Fruit fly (Drosophila melanogaster) S2 (cell line): ENCODE results near the gene Cdc7.

Experiments used
- CG8478 ChIP-seq: fragments of >200 bp; optimal IDR thresholded peaks from 2 replicates; lab custom pipeline; 2018
- CTCF ChIP-seq, 2 experiments: fragments of >200 bp; optimal IDR thresholded peaks; 2 replicates each; lab custom pipeline; 2018

Gene Cdc7

DNA sequence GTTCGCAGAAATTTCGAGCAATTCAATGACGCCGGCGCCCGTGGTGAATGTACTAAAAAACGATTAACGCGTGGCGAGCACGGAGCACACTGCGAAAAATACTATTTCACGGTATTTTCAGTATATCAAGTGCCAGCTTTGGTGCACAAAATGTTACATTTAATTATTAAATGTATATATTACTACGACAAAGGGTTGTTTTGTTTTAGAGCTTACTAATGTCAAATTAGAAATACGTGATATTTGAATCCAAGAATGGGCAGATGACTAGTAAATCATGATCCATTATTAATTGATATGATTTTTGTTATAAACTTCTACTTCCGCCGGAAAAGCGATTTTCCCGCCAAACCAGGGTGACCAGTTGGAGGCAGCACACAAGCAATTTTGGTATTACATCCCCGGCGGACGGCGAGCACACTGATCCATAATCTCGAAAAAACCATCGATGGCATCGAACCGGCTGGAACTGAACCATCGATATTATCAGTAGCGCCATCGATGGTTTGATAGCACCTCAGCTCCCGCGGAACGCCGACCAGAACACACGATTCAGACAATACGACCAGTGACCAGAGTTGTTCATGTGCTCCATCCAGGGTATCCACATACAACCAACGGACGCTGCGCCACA lies at the start of gene Cdc7, which contains the start of gene CG3226:
Gene Cdc7 (plus strand): TSS at position 344 of the 634 bp plus-strand sequence.
Gene CG3226 (minus strand): TSS at position 51 of the 634 bp plus-strand sequence.
- TF ChIP-seq CTCF (optimal IDR thresholded peaks at IDR 0.05; lab: Kevin White, UChicago) (peak in 1 of 2 experiments; percentile 39), CG8478 (no peak)

DNA sequence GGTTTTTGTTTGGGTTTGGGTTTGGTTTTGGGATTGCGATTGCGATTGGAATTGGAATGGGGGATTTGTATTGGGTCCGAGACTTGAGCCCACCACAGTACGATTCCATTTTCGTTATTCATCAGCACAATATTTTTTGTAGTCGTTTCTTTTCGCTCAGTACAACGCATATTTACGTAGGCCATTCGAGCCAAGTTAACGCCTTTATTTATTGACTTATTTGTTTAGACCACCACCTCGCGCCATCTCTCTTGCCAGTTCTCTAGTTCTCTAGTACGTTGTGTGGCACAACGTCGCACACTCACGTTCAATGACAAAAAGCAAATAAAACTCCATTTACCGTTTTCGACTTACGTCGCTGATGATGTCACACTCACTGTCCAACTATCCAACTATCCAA lies 49.6 kb upstream of the Cdc7 start:
- TF ChIP-seq CG8478: no peak
- no peak for TF ChIP-seq CTCF (optimal IDR thresholded peaks at IDR 0.05; lab: Kevin White, UChicago)

DNA sequence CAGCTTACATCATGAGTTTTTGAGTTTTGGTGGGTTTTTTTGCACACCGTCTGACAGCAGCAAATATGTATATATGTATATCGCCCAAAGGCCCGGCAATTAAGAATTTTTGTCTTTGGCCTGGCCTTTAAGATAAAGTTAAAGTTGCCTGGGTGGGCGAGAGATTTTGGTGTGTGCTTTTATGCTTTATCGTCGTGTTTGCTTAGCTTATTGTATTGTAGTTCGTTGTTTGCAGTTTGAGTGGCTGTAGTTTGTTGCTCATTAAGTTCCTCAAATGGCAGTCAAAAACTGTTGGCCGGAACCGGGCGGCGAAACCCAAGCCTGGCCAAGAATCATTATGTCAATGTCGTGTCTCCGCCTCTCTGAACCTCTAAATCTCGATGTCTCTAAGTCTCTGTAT lies 42.5 kb upstream of the Cdc7 start:
- TF ChIP-seq CG8478 (no peak), CTCF (optimal IDR thresholded peaks at IDR 0.05; lab: Kevin White, UChicago) (no peak)

DNA sequence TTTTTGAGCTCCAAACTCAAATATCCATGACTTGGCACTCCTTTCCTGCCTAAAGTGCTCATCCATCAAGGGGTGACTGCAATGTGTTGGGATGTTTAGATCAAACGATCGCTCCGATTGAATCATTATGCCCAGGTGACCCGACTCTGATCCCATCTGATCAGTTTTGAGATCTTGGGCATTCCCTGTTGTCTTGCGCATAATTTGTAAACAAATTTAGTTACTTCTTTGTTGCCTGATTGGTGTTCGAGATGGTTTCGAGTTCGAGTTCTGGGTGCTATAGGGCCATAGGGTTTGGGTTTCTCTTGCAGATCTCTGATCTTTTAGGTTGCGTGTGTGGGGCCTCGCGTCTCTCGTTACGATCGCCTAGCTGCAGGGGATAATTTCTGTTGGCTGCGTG lies 41.8 kb upstream of the Cdc7 start:
- no peak for TF ChIP-seq CG8478
- TF ChIP-seq CTCF (optimal IDR thresholded peaks at IDR 0.05; lab: Kevin White, UChicago): no peak

DNA sequence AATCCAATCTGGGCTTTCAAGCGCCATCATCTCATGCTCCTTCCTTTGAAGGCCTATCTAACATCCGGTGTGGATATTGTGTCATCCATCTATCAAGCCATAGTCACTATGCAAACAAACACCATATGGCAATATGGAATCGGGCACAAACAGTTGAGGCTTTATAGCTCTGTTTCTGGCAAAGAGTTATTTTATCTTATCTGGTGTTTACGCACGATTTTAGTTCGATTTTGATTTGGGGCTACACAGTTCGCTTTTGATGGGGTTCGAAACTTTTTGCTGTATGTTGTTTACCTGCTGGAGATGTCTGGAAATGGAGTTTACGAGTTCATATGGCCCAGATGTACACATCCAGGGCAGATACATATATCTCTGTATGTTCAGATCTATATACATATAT lies 40.8 kb upstream of the Cdc7 start:
- no peak for TF ChIP-seq CTCF (optimal IDR thresholded peaks at IDR 0.05; lab: Kevin White, UChicago)
- TF ChIP-seq CG8478: no peak

DNA sequence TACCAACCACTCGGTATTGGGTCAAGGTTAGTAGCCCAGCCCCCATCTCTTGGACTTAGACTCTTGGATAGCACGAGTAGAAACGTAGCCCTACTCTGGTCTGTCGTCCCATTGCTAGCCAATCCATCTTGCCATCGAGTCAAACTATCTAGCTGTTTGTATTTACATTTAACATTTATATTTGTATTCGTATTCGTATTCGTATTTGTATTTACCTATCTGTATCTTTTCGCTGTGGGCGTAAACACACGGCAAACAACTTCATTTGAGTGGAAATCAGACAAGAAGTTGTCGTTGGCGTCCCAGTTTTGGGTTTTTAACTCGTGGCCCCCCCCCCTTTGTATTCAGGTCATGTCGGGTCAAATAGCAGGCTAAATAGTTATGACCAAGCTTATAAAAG lies 40.1 kb upstream of the Cdc7 start:
- TF ChIP-seq CTCF (optimal IDR thresholded peaks at IDR 0.05; lab: Kevin White, UChicago) (no peak), CG8478 (no peak)

DNA sequence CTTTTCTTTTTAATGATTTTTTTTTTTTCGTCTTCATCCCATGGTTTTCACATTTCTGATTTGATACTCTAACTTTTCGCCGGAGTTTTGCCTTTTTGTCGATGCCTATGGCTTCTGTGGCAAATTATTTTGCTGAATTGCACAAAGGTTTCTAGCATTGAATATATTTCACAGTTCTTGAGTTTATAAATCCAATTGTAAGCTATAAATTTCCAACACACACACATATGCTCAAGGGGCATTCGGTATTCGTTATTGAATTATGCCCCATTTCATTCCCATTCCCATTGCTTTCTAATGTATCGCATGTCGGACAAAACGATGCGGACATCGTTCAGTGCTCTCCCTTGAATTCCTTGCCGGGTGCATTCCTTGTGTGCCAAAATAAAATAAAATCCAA lies 38.9 kb upstream of the Cdc7 start:
- TF ChIP-seq CG8478 (no peak), CTCF (optimal IDR thresholded peaks at IDR 0.05; lab: Kevin White, UChicago) (no peak)

DNA sequence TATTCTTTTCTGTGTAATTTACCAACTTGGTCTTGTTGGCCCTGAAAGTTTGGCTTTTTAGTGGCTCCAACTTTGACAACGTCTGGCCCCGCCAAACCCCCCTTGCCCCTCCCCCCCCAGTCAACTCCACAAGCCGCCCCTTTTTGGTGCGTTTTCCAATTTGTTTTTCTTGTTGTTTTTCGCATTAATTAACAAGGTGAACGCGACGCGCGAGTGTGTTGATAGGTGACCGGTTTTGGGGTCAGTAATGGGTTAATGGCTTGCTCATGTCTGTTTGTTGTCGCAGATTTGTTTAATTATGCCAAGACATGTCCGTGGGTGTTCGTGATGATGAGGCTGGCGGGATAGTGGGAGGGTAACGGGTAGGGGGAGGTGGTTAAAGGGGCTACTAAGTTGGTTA lies 37.6 kb upstream of the Cdc7 start:
- TF ChIP-seq CTCF (optimal IDR thresholded peaks at IDR 0.05; lab: Kevin White, UChicago): no peak
- TF ChIP-seq CG8478: no peak

DNA sequence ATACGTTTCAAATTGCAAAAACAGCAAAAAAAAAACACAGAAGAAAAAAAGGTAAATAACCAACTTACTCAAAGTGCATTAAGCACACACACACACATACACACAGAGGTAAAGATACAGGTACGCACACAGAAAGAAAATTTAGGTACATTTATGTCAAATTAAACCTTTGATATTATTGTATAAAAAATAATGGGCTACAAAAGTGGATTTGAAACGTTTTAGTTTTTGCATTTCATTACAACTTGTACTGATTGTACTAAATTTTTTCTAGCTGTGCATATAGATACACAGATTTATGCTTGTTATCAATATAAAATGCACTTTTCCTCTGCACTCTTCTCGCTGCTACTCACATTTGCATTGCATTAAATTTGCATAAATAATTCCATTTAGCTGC lies 37.0 kb upstream of the Cdc7 start:
- no peak for TF ChIP-seq CTCF (optimal IDR thresholded peaks at IDR 0.05; lab: Kevin White, UChicago)
- no peak for TF ChIP-seq CG8478

DNA sequence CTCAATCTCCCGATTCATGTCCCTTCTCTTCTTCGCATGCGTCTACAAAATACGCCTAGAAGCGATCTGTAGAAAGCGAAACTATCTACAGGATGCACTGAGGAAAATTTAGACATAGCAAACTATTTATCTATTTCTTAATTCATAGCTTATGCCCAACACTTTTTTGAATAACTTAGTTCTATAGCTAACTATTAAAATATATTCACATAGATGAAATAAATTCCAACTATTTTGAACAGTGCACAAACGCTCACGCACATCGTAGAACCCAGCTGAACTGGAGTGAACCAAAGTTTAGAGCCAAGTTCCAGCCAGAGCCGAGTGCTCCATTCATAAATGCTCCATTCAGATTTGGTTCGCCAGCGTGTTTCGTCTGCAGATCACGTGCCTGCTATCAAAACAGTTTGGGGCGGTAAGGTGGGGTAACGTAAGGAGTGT lies 32.8 kb upstream of the Cdc7 start:
- TF ChIP-seq CG8478 (no peak), CTCF (optimal IDR thresholded peaks at IDR 0.05; lab: Kevin White, UChicago) (no peak)

DNA sequence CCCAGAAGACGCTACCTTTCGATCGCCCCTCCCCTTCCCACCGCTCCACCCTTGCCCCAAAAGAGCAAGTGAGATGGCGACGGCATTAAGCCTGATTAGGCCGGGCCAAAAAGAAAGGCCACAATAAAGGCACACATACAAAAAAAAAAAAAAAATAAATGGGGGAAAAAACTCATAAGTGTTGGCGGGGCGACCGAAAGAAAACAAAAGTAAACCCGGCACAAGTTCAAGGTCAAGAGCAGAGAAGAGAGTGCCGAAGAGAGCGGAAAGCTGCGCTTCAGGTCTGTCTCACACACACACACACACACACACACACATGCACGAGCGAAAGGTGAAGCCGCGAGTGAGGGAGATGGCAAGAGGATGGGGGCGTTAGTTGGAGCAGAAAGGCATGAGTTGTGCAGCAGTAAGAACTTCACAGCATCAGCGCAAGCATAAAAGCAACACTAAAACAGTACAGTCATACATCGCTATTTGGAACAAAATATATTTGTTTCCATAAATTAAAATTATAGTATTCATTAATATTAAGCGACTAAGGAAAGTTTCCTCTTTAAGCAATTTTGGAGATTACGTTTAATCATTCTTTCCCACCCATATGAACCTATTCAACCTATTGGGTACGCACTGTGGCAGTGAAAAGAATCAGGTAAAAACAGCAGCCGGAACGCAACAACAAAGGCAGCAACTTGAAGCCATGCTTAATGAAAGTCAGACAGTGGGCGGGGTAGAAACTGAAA lies 30.2 kb upstream of the Cdc7 start:
- no peak for TF ChIP-seq CG8478
- TF ChIP-seq CTCF (optimal IDR thresholded peaks at IDR 0.05; lab: Kevin White, UChicago): no peak

DNA sequence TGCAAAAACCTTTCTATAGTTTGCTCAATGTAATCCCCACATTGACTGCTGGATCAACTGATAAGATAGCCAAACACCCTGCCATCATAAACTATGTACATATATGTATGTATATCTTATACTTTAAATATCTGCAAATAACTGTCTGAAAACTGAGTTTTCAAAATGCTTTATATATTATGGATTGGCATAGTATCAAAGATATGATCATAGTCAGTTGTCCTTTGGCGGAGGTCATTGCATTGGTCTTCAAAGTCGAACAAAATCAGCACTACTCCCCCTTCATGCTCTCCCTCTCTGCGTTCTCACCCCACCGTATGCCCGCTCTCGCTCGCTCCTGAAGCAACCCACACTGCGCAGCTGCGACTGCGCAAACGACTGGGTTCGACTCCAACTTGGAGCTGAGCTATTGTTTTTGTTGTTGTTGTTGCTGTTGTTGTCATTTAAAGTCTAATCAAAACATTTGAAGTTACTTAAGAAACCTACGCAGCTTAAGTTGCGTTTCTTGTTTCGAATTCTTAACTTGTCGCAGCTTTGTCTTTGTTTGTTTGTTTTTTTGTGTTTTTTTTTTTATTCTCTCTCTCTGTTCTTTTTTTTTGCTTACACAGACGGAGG lies 29.3 kb upstream of the Cdc7 start:
- TF ChIP-seq CG8478: no peak
- TF ChIP-seq CTCF (optimal IDR thresholded peaks at IDR 0.05; lab: Kevin White, UChicago): no peak

DNA sequence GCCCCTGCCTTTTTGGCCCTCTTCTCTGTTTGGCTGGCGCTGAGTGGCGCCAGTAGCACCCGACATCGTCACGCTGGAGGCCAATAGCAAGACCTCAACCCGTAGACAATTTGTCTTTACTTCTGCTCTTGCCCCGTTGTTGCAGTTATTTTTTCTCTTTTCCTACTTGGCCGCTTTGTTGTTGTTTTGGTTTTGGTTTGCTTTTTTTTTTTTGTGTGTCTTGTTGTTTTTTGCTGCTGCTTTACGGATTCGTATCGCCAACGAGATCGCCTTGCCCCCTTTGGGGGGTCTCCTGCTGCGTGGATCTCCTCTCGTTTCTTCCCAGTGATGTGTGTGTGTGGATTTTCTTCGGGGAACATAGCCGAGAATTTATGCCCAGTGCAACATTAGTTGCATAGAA lies 22.5 kb upstream of the Cdc7 start:
- TF ChIP-seq CTCF (optimal IDR thresholded peaks at IDR 0.05; lab: Kevin White, UChicago): no peak
- no peak for TF ChIP-seq CG8478

DNA sequence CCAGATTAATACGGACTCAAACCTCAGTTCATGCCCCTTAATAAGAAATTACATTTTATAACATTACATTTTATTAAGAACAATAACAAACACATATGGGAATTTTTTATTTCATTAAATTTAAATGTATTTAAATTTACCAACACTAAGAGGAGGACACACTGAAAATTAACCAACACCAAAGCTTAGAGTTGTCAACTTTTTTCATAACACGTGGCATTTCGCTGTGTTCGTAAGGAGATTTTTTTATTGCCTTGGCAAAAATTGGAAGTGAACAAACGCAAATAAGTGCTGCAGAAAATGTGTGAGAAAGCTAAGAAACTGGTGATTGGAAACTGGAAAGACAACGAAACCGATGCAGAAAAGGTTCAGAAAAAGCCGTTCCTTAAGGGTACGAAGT lies 20.7 kb upstream of the Cdc7 start, which contains the start of gene CG14443:
Gene CG14443 (plus strand): TSS at position 301 of the 400 bp plus-strand sequence.
- TF ChIP-seq CG8478: no peak
- no peak for TF ChIP-seq CTCF (optimal IDR thresholded peaks at IDR 0.05; lab: Kevin White, UChicago)

DNA sequence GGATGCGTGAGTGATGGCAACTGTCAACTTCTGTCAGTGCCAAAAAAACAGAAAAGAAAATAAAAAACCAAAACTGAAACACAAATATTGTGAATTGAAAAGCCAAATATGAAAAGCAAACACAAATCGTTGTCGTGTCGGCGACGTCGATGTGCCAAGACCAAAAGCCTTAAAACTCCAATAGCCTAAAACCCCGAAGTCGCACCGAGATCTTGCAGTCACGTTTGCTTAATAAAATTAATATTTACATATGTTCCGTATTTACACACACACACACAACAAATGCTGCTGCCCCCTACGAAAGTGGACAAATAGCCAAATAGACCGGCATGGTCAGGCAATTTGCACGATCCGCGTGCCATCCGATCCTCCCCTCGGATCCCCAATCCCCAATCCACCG lies 16.2 kb upstream of the Cdc7 start:
- TF ChIP-seq CG8478 (no peak), CTCF (optimal IDR thresholded peaks at IDR 0.05; lab: Kevin White, UChicago) (no peak)

DNA sequence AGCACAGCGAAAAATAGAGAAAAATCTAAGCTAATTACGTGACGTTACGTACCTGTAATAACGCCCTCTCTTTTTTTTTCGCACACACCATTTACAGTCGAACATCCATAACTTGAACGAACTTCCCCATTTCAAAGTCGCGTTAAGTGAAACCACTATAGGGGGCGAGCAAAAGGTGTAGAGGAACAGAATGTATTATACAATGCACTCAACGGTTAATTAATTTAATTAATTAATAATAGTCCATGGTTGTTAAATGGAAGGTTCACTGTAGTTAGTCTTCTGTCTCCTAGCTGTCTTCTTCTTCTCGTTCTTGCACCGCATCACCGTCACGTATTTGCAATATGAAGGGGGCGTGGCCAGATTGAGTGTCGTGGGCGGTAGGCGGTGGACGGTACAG lies 12.7 kb upstream of the Cdc7 start:
- no peak for TF ChIP-seq CTCF (optimal IDR thresholded peaks at IDR 0.05; lab: Kevin White, UChicago)
- no peak for TF ChIP-seq CG8478
